Worm (Caenorhabditis elegans): ENCODE measurements around the gene Y102A11A.5.

The Y102A11A.5 gene

ce11 chrX:1998825-1999224, 32.6 kb downstream of the Y102A11A.5 start:
- TF ChIP-seq sma-3 (GFP tag; optimal IDR thresholded peaks at IDR 0.05) = no peak
- TF ChIP-seq mab-5 (tag; optimal IDR thresholded peaks at IDR 0.05) = no peak
- TF ChIP-seq crh-2 (tag; optimal IDR thresholded peaks at IDR 0.05) = no peak
- no peak for TF ChIP-seq lin-39 (tag; optimal IDR thresholded peaks at IDR 0.05)
- no peak for TF ChIP-seq ceh-82 (tag; optimal IDR thresholded peaks at IDR 0.05)
- TF ChIP-seq nhr-25 (tag; optimal IDR thresholded peaks at IDR 0.05) = no peak
- no peak for TF ChIP-seq snpc-4 (tag; optimal IDR thresholded peaks at IDR 0.05)
- no peak for TF ChIP-seq nhr-129 (tag; optimal IDR thresholded peaks at IDR 0.05)
- no peak for TF ChIP-seq nhr-21 (tag; optimal IDR thresholded peaks at IDR 0.05)
- TF ChIP-seq gmeb-1 (tag; optimal IDR thresholded peaks at IDR 0.05) = no peak
- no peak for TF ChIP-seq zag-1 (tag; optimal IDR thresholded peaks at IDR 0.05)
- TF ChIP-seq aly-2 (tag; optimal IDR thresholded peaks at IDR 0.05) = no peak
- no peak for TF ChIP-seq ama-1 (optimal IDR thresholded peaks at IDR 0.05)
- no peak for TF ChIP-seq sma-9 (GFP tag; optimal IDR thresholded peaks at IDR 0.05)
- TF ChIP-seq sma-9 (tag; optimal IDR thresholded peaks at IDR 0.05) = no peak
- TF ChIP-seq alr-1 (tag; optimal IDR thresholded peaks at IDR 0.05) = no peak
- TF ChIP-seq nhr-23 (tag; optimal IDR thresholded peaks at IDR 0.05) = no peak

ce11 chrX:1997934-1998333, 33.5 kb downstream of the Y102A11A.5 start, which contains the start of gene Y40A1A.3:
TSS of gene Y40A1A.3 (minus strand) at chrX:1998034.
- no peak for TF ChIP-seq ceh-16 (tag; optimal IDR thresholded peaks at IDR 0.05)
- no peak for TF ChIP-seq aly-2 (tag; optimal IDR thresholded peaks at IDR 0.05)
- no peak for TF ChIP-seq zag-1 (tag; optimal IDR thresholded peaks at IDR 0.05)
- TF ChIP-seq ZK546.5 (tag; optimal IDR thresholded peaks at IDR 0.05) = no peak
- no peak for TF ChIP-seq nhr-11 (tag; optimal IDR thresholded peaks at IDR 0.05)
- TF ChIP-seq sma-9 (GFP tag; optimal IDR thresholded peaks at IDR 0.05) = no peak
- TF ChIP-seq sma-9 (tag; optimal IDR thresholded peaks at IDR 0.05) = no peak
- TF ChIP-seq egl-27 (tag; optimal IDR thresholded peaks at IDR 0.05) = no peak
- TF ChIP-seq ceh-82 (tag; optimal IDR thresholded peaks at IDR 0.05) = no peak

ce11 chrX:1990434-1990833, 41.0 kb downstream of the Y102A11A.5 start, which contains the start of gene Y40A1A.2:
TSS of gene Y40A1A.2 (plus strand) at chrX:1990734.
- TF ChIP-seq nhr-11 (tag; optimal IDR thresholded peaks at IDR 0.05) (no peak), peb-1 (tag; optimal IDR thresholded peaks at IDR 0.05) (no peak), lin-11 (tag; optimal IDR thresholded peaks at IDR 0.05) (no peak), blmp-1 (tag; optimal IDR thresholded peaks at IDR 0.05; ENCODE audit: insufficient read depth) (no peak), nhr-25 (tag; optimal IDR thresholded peaks at IDR 0.05) (no peak), ztf-11 (tag; optimal IDR thresholded peaks at IDR 0.05) (no peak), nhr-23 (tag; optimal IDR thresholded peaks at IDR 0.05) (no peak), elt-1 (tag; optimal IDR thresholded peaks at IDR 0.05) (no peak), ztf-1 (GFP tag; conservative IDR thresholded peaks at IDR 0.05) (no peak), nhr-21 (tag; optimal IDR thresholded peaks at IDR 0.05) (no peak), dmd-4 (tag; optimal IDR thresholded peaks at IDR 0.05) (no peak), Y55F3AM.14 (GFP tag; optimal IDR thresholded peaks at IDR 0.05) (no peak)

- TF ChIP-seq ceh-82 (tag; optimal IDR thresholded peaks at IDR 0.05) (no peak), nhr-6 (tag; optimal IDR thresholded peaks at IDR 0.05) (no peak), C34F6.9 (tag; optimal IDR thresholded peaks at IDR 0.05) (no peak), nhr-25 (tag; optimal IDR thresholded peaks at IDR 0.05) (no peak), sma-9 (GFP tag; optimal IDR thresholded peaks at IDR 0.05) (no peak), sma-9 (tag; optimal IDR thresholded peaks at IDR 0.05) (no peak), gmeb-1 (tag; optimal IDR thresholded peaks at IDR 0.05) (no peak), crh-2 (tag; optimal IDR thresholded peaks at IDR 0.05) (no peak), unc-39 (tag; optimal IDR thresholded peaks at IDR 0.05) (no peak), blmp-1 (tag; optimal IDR thresholded peaks at IDR 0.05; ENCODE audit: insufficient read depth) (no peak), sma-3 (GFP tag; optimal IDR thresholded peaks at IDR 0.05) (no peak), nhr-11 (tag; optimal IDR thresholded peaks at IDR 0.05) (no peak), snpc-4 (tag; optimal IDR thresholded peaks at IDR 0.05) (no peak), sem-4 (tag; optimal IDR thresholded peaks at IDR 0.05) (no peak), lin-39 (tag; optimal IDR thresholded peaks at IDR 0.05) (no peak), R02D3.7 (tag; optimal IDR thresholded peaks at IDR 0.05) (no peak), aly-2 (tag; optimal IDR thresholded peaks at IDR 0.05) (no peak), peb-1 (tag; optimal IDR thresholded peaks at IDR 0.05) (no peak)
These were observed 41.8 kb downstream of the Y102A11A.5 start, which contains the start of gene meg-3 for ce11 chrX:1989576-1989975. TSS of gene meg-3 (minus strand) at chrX:1989607.

- no peak for TF ChIP-seq nhr-25 (tag; optimal IDR thresholded peaks at IDR 0.05)
- TF ChIP-seq ztf-11 (tag; optimal IDR thresholded peaks at IDR 0.05) = no peak
- TF ChIP-seq dmd-4 (tag; optimal IDR thresholded peaks at IDR 0.05) = no peak
- TF ChIP-seq blmp-1 (tag; optimal IDR thresholded peaks at IDR 0.05; ENCODE audit: insufficient read depth) = no peak
- no peak for TF ChIP-seq nhr-11 (tag; optimal IDR thresholded peaks at IDR 0.05)
- TF ChIP-seq Y55F3AM.14 (GFP tag; optimal IDR thresholded peaks at IDR 0.05) = no peak
- TF ChIP-seq ceh-16 (tag; optimal IDR thresholded peaks at IDR 0.05) = no peak
- no peak for TF ChIP-seq skn-1 (tag; optimal IDR thresholded peaks at IDR 0.05)
- no peak for TF ChIP-seq unc-39 (tag; optimal IDR thresholded peaks at IDR 0.05)
- no peak for TF ChIP-seq sma-3 (GFP tag; optimal IDR thresholded peaks at IDR 0.05)
- no peak for TF ChIP-seq unc-62 (GFP tag; optimal IDR thresholded peaks at IDR 0.05)
These were observed 46.6 kb downstream of the Y102A11A.5 start for ce11 chrX:1984831-1985230.

Measured in whole organism, L2 larva.